Worm (Caenorhabditis elegans): ENCODE measurements around the gene F20D6.11.

Gene F20D6.11

ce11 chrV:8247311-8248105 is 48.6 kb upstream of the F20D6.11 start (continued):
- TF ChIP-seq D1046.2 (GFP tag; IDR thresholded peaks at IDR 0.05) (no peak), aly-2 (tag; optimal IDR thresholded peaks at IDR 0.05) (no peak), ztf-7 (tag; optimal IDR thresholded peaks at IDR 0.05) (no peak), pha-4 (GFP tag; IDR thresholded peaks at IDR 0.05) (peak; percentile 57; the same call in 1 of the 2 replicates), pha-4 (tag; optimal IDR thresholded peaks at IDR 0.05) (no peak), duxl-1 (tag; optimal IDR thresholded peaks at IDR 0.05; ENCODE audit: poor library complexity) (peak; percentile 80), F49E8.2 (tag; optimal IDR thresholded peaks at IDR 0.05; ENCODE audit: borderline replicate concordance) (peak; percentile 92), nhr-76 (tag; optimal IDR thresholded peaks at IDR 0.05) (no peak), mdt-29 (GFP tag; IDR thresholded peaks at IDR 0.05) (peak; percentile 9; the same call in 1 of the 2 replicates), gei-8 (GFP tag; optimal IDR thresholded peaks at IDR 0.05) (peak; percentile 37), ceh-32 (tag; optimal IDR thresholded peaks at IDR 0.05; ENCODE audit: poor library complexity) (no peak)

- TF ChIP-seq unc-62 (GFP tag; optimal IDR thresholded peaks at IDR 0.05 in 1 of 2), result no peak
- TF ChIP-seq unc-62 (tag; optimal IDR thresholded peaks at IDR 0.05), result no peak
- no peak for TF ChIP-seq duxl-1 (tag; optimal IDR thresholded peaks at IDR 0.05; ENCODE audit: poor library complexity)
- TF ChIP-seq T20F7.1 (GFP tag; optimal IDR thresholded peaks at IDR 0.05), result no peak
- TF ChIP-seq snpc-4 (tag; optimal IDR thresholded peaks at IDR 0.05), result no peak
- no peak for TF ChIP-seq nhr-41 (GFP tag; IDR thresholded peaks at IDR 0.05)
- TF ChIP-seq ZK546.5 (tag; optimal IDR thresholded peaks at IDR 0.05), result no peak
- TF ChIP-seq madf-5 (GFP tag; IDR thresholded peaks at IDR 0.05), result no peak
- TF ChIP-seq unc-39 (tag; optimal IDR thresholded peaks at IDR 0.05), result no peak
- no peak for TF ChIP-seq zip-11 (GFP tag; IDR thresholded peaks at IDR 0.05)
- no peak for TF ChIP-seq dve-1 (tag; optimal IDR thresholded peaks at IDR 0.05; ENCODE audit: insufficient read depth)
- TF ChIP-seq lir-3 (tag; optimal IDR thresholded peaks at IDR 0.05), result no peak
- no peak for TF ChIP-seq unc-130 (GFP tag; optimal IDR thresholded peaks at IDR 0.05)
Measured at ce11 chrV:8245457-8245856, 46.6 kb upstream of the F20D6.11 start, which contains the start of gene C16D9.5. Gene C16D9.5, minus strand, starts transcription at chrV:8245557.

- no peak for TF ChIP-seq arid-1 (GFP tag; conservative IDR thresholded peaks at IDR 0.05)
- no peak for TF ChIP-seq dpl-1 (GFP tag; optimal IDR thresholded peaks at IDR 0.05)
- TF ChIP-seq ces-1 (GFP tag; optimal IDR thresholded peaks at IDR 0.05), result no peak
- no peak for TF ChIP-seq zfp-3 (GFP tag; conservative IDR thresholded peaks at IDR 0.05)
- TF ChIP-seq nhr-28 (tag; optimal IDR thresholded peaks at IDR 0.05), result peak; percentile 48
- peak in 1 of 2 experiments; percentile 64 for TF ChIP-seq unc-62 (GFP tag; optimal IDR thresholded peaks at IDR 0.05 in 1 of 2)
- TF ChIP-seq unc-62 (tag; optimal IDR thresholded peaks at IDR 0.05), result no peak
- no peak for TF ChIP-seq ceh-20 (GFP tag; IDR thresholded peaks at IDR 0.05)
- no peak for TF ChIP-seq dve-1 (tag; optimal IDR thresholded peaks at IDR 0.05; ENCODE audit: insufficient read depth)
- no peak for TF ChIP-seq madf-5 (GFP tag; IDR thresholded peaks at IDR 0.05)
- no peak for TF ChIP-seq Y48G9A.11 (GFP tag; IDR thresholded peaks at IDR 0.05)
- TF ChIP-seq vab-7 (GFP tag; IDR thresholded peaks at IDR 0.05), result no peak
- peak; percentile 50 for TF ChIP-seq pqm-1 (tag; optimal IDR thresholded peaks at IDR 0.05)
- no peak for TF ChIP-seq Y75B8A.6 (GFP tag; IDR thresholded peaks at IDR 0.05)
- TF ChIP-seq aha-1 (tag), result peak; percentile 29
- TF ChIP-seq daf-16 (GFP tag; optimal IDR thresholded peaks at IDR 0.05), result no peak
- peak; percentile 26 for TF ChIP-seq daf-16 (tag; optimal IDR thresholded peaks at IDR 0.05)
Measured at ce11 chrV:8243201-8243600, 44.3 kb upstream of the F20D6.11 start.

- TF ChIP-seq ceh-32 (tag; optimal IDR thresholded peaks at IDR 0.05; ENCODE audit: poor library complexity) (no peak), php-3 (GFP tag; IDR thresholded peaks at IDR 0.05) (peak; percentile 33; the same call in 1 of the 2 replicates)
Measured at ce11 chrV:8242798-8243197, 43.9 kb upstream of the F20D6.11 start, which contains the start of gene C16D9.4. Gene C16D9.4, minus strand, starts transcription at chrV:8242898.

All from whole organism, L4 larva.